Worm (Caenorhabditis elegans) whole organism, dauer: ENCODE results near the gene Y39A1A.21.

Experiments used
- unc-62 ChIP-seq: sonication (generic microtip); optimal IDR thresholded peaks from 2 replicates; lab custom pipeline; 2017; ENCODE audit warnings: missing biosample characterization, missing genetic modification reagents, missing genetic modification characterization

The Y39A1A.21 gene

DNA sequence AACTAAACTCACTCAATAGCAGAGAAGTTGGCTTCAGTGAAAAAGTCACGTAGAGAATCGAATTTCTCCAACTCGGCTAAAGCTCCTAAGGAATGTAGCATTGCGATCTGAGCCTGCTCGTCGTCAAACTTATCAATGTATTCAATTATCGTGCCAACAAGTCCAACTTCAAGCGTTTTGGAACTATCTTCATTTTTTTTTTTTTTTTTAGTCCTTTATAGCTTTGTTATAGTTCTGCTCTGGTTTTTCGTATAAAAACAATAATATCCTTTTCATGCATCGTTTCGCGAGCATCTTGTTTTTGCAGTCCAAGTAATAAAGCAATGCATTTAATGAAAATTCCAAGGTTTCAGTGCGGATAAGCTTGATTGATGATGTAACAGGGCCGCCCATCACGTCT is 17.8 kb downstream of the Y39A1A.21 start, which contains the start of gene Y39A1A.31:
Gene Y39A1A.31, minus strand, starts transcription at position 101 of the 400 bp plus-strand sequence.
- no peak for TF ChIP-seq unc-62 (GFP tag; lab: Kevin White, UChicago)

DNA sequence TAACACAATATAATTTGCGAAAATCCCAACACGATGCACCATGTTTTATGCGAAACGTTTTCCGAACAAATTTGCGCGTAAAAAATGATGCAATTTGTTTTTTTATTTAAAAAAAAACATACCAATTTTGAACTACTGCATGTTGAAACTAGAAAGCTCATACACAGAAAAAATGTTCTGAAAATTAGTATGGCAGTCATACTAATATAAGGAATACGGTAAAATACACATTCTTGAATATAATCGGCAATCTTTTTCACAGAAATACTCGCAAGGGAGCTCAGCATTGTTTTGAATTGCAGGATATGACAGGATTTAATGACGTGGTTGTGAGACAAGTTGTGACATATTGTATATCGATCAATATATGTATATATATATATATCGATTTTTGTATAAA is 27.9 kb downstream of the Y39A1A.21 start, which contains the start of gene Y39A1A.16:
Gene Y39A1A.16, plus strand, starts transcription at position 301 of the 400 bp plus-strand sequence.
- TF ChIP-seq unc-62 (GFP tag; lab: Kevin White, UChicago) = no peak

DNA sequence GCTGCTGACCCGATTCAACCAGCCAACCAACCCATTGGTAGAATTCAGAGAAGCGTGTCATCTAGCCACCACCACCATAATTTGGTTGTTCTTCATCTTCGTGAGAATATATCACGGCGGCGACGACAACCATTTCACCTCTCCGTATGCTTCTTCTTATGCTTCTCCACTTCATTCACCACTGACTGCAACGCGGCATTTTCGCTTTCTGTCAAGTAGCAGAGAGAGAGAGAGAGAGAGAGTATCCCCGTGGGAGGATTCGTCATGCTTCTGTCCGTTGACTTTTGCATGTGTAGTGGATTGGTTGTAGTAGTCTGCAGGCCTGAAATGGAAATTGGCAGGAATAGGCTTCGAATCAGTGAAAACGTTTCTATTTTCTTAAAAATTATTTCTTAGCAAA is 34.9 kb downstream of the Y39A1A.21 start:
- no peak for TF ChIP-seq unc-62 (GFP tag; lab: Kevin White, UChicago)

DNA sequence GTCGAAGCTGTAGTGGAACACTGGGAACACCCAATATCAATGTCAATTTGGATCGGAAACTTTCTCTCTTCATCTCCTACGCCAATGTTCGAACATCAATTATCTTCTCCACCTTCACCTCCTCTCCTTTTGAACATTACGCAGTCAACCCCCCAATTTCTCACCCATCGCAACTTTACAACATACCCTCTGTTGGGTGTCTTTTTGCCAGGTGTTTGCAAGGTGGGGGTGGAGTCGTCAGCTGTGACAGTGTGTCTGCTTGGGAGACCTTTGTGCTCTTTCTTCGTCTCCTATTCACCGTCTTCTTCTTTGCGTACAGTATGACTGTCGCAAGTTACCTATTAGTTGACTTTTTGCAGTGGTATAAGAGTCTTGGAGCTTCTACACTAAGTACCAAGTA is 40.2 kb downstream of the Y39A1A.21 start:
- TF ChIP-seq unc-62 (GFP tag; lab: Kevin White, UChicago) = no peak

DNA sequence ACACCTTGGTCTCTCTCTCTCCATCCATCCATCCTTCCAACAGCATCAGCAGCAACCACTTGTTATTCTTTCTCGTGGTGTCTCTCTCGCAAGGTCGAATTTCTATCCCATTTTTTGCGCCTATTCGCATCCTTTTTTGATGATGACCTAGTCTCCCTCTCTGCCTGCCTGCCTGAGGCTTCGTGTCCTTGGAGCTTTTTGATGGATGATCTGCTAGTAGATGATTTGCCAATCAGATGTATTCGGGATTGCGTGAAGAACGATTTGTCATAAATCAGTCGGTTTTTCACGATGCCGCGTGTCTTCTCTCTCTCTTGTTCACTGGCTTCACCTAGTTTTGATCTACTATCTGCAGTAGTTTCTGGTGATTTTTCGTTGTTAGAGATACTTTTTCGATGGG is 45.5 kb downstream of the Y39A1A.21 start:
- TF ChIP-seq unc-62 (GFP tag; lab: Kevin White, UChicago) = no peak

DNA sequence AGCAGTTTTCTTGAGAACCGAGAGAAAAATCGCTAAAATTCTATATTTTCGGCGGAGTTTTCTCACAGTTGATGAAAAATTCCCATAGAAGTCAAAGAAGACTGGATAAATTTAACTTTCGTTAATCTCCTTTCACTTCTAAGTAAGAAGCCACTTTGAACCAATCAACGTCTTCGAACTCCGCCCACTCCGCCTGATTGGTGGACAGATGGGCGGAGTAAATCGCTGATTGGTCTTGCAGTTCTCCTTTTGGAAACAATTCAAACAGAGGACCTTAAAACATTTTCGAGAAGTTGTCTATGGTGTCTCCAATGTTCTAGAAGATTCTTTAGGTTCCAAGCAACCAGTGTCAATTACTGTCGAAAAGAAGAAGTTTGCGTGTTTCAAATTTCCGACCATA is 48.4 kb downstream of the Y39A1A.21 start:
- TF ChIP-seq unc-62 (GFP tag; lab: Kevin White, UChicago) = no peak

DNA sequence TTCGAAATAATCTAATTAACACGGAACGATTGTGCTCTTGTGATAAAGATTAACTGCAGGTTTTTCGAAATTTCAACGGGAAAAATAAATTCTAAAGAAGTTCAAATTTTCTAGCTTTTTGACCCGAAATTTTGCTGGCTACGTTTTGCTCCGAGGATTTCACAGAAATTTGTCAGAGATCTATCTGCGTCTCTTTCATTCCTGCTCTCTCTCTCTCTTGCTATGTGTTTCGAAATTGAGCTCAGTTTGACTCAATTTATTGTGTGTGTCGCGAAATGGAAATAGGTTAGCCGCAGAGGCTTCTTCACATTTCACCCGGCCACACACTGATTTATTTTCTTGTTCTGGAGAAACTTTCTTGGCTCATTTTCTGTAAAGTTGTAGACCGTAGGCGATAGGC is 49.2 kb downstream of the Y39A1A.21 start:
- TF ChIP-seq unc-62 (GFP tag; lab: Kevin White, UChicago) = no peak

DNA sequence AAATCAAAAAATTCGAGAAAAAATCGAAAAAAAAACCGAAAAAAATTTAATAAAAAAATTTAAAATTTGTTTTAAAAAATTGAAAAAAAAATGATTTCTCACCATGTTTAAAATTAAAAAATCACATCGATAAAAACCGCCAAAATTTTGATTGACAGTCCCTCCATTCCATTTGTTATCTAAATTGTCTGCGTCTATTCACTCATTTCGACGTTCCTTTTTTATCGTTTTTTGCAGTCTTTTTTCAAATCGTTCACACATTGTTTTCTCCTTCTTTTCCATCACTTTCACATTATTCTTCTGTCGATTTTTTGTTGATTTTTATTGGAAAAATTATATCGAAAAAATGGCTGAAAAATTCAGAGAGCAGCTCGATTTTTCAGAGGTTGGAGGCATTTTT is 50.8 kb downstream of the Y39A1A.21 start:
- TF ChIP-seq unc-62 (GFP tag; lab: Kevin White, UChicago) = no peak

DNA sequence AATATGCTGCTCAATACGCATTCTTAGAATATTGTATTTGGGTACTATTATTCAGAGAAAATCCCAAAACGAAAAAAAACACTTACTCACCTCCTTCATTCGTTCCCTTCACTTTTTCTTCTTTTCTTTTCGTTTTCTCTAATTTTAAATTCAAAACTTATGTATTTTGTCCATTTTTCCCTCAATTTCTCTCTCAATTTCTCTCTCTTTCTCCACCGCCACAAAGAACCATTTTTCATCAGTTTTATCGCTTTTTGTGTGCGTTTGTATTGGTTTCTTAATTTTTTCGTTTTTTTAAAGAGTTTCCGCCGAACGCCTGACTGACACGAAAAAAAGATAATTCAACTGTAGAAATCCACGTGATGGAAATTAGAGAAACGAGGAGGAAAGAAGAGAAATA is 52.1 kb downstream of the Y39A1A.21 start, which contains the start of gene cnt-2:
Gene cnt-2, plus strand, starts transcription at position 301 of the 400 bp plus-strand sequence.
- TF ChIP-seq unc-62 (GFP tag; lab: Kevin White, UChicago) = no peak

DNA sequence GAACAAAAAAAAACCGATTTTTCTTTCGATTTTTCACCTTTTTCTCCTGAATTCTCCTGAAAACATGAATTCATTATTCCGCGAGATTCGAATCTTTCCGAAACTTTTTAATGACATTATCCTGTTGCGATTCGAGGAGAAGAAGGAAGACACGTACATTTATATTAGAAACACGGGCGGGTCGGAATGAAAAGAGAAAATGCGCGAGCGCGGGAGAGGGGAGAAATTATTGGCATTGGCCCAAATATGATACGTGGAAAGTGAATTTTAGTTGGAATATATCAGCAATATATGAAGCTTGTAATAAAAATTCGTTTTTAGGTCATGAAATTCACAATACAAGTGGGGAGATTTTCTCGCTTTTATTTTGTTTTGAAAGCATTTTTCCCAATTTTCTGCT is 53.3 kb downstream of the Y39A1A.21 start:
- no peak for TF ChIP-seq unc-62 (GFP tag; lab: Kevin White, UChicago)

DNA sequence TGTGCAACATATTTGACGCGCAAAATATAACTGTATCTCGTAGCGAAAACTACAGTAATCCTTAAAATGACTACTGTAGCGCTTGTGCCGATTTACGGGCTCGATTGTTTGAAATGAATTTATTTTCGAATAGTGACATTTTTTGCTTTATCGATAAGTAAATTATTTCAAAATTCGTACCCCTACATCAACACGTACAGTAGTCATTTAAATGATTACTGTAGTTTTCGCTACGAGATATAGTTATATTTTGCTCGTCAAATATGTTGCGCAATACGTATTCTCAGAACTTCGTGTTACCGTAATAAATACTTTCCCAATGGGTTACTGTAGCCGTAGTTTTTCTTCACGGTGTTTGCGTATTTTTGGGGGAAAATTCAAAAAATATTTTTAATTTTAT is 54.0 kb downstream of the Y39A1A.21 start:
- TF ChIP-seq unc-62 (GFP tag; lab: Kevin White, UChicago) = no peak

DNA sequence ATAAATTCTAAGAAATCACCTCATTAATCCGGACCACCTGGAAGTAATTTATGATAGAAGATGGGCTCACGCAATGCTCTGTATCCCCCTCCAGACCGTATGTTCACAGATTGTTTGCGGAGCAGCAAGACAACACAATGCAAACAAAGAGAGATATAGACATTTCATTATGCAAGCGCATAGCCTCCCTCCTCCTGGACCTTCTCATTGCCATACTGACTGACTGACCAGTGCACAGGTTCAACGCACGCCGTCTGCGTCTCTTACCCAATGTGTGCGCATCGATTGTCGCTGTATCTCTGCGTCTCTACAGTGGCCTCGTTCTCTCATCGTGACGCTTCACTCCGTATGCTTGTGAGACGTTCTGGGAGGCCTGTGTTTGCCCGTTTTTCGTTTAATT is 55.2 kb downstream of the Y39A1A.21 start:
- TF ChIP-seq unc-62 (GFP tag; lab: Kevin White, UChicago) = no peak
